Fruit fly (Drosophila melanogaster) whole organism, prepupa: ENCODE data around the gene CG6321.

ENCODE experiments used
- Blimp-1 ChIP-seq: fragments of 200-800 bp; sonication (Bioruptor generic); optimal IDR thresholded peaks from 3 replicates; lab custom pipeline; 2017; ENCODE audit warnings: missing biosample characterization, missing genetic modification characterization, mild to moderate bottlenecking, moderate library complexity, missing genetic modification reagents
- CG11762 ChIP-seq: fragments of 200-800 bp; sonication (Bioruptor generic); optimal IDR thresholded peaks from 3 replicates; lab custom pipeline; 2016; ENCODE audit warnings: missing biosample characterization, missing genetic modification characterization; ENCODE audit not compliant: insufficient read depth
- CG15336 ChIP-seq: fragments of 200-800 bp; sonication (Bioruptor generic); IDR thresholded peaks from 2 replicates; pipeline ENCODE4 v1.3.6; 2022; ENCODE audit warnings: missing biosample characterization, missing genetic modification characterization
- CG16779 ChIP-seq: fragments of 200-800 bp; sonication (Bioruptor generic); optimal IDR thresholded peaks from 3 replicates; lab custom pipeline; 2017; ENCODE audit warnings: missing biosample characterization, mild to moderate bottlenecking, missing genetic modification characterization
- CG8319 ChIP-seq: fragments of 200-800 bp; sonication (Bioruptor generic); optimal IDR thresholded peaks from 3 replicates; lab custom pipeline; 2016; ENCODE audit warnings: missing biosample characterization, missing genetic modification characterization
- Eip75B ChIP-seq: fragments of 200-800 bp; sonication (Bioruptor generic); optimal IDR thresholded peaks from 3 replicates; lab custom pipeline; 2016; ENCODE audit warnings: missing biosample characterization, missing genetic modification characterization
- Eip78C ChIP-seq: fragments of 200-800 bp; sonication (Bioruptor generic); peaks from one replicate; lab custom pipeline; 2016; ENCODE audit warnings: missing biosample characterization, missing genetic modification characterization
- achi ChIP-seq: fragments of 200-800 bp; sonication (Bioruptor generic); optimal IDR thresholded peaks from 3 replicates; lab custom pipeline; 2016; ENCODE audit warnings: missing biosample characterization, missing genetic modification characterization
- dac ChIP-seq: fragments of 200-800 bp; sonication (Bioruptor generic); optimal IDR thresholded peaks from 2 replicates; lab custom pipeline; 2017; ENCODE audit warnings: missing biosample characterization, mild to moderate bottlenecking, missing genetic modification characterization
- fkh ChIP-seq: fragments of 200-800 bp; sonication (Bioruptor generic); optimal IDR thresholded peaks from 3 replicates; lab custom pipeline; 2017; ENCODE audit warnings: missing biosample characterization, mild to moderate bottlenecking, missing genetic modification characterization, moderate library complexity
- pdm3 ChIP-seq: fragments of 200-800 bp; sonication (Bioruptor generic); optimal IDR thresholded peaks from 3 replicates; lab custom pipeline; 2016; ENCODE audit warnings: missing biosample characterization, missing genetic modification characterization
- vri ChIP-seq: fragments of 200-800 bp; sonication (Bioruptor generic); optimal IDR thresholded peaks from 3 replicates; lab custom pipeline; 2016; ENCODE audit warnings: missing biosample characterization, mild to moderate bottlenecking, missing genetic modification characterization

DNA sequence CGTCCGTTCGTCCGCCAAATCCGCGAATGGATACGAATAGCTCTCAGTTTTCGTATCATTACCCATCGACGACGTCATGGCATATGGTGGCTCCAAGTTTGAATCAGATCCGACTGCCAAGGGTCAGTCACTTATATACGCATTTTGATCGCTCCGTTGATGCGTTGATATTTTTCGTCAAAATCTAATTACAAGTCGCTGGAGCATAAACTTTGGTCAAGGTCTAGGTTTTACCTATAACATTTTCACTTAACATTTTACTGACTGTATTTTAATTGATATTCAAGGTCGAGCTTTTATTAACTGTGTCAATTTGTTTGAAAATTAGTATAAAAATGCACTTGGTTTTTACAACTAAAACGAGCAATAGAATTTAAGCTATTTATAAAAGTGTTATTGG, 40.6 kb upstream of the CG6321 start, which contains the start of gene Elo68beta:
- TF ChIP-seq fkh (GFP tag; lab: Kevin White, UChicago), result no peak
- TF ChIP-seq Eip78C (GFP tag; lab: Kevin White, UChicago), result no peak
- TF ChIP-seq CG15336, result no peak
- TF ChIP-seq vri (GFP tag; lab: Kevin White, UChicago), result no peak
- no peak for TF ChIP-seq dac (GFP tag; lab: Kevin White, UChicago)
- TF ChIP-seq CG16779 (tag; lab: Kevin White, UChicago), result no peak
- TF ChIP-seq CG11762, result no peak
- no peak for TF ChIP-seq Blimp-1 (GFP tag; lab: Kevin White, UChicago)
- no peak for TF ChIP-seq pdm3 (GFP tag; lab: Kevin White, UChicago)
- no peak for TF ChIP-seq achi (GFP tag; lab: Kevin White, UChicago)
- TF ChIP-seq CG8319 (GFP tag; lab: Kevin White, UChicago), result no peak
- no peak for TF ChIP-seq Eip75B (GFP tag; lab: Kevin White, UChicago)
